Fruit fly (Drosophila melanogaster): ENCODE measurements around the gene vkg.

The vkg gene

DNA sequence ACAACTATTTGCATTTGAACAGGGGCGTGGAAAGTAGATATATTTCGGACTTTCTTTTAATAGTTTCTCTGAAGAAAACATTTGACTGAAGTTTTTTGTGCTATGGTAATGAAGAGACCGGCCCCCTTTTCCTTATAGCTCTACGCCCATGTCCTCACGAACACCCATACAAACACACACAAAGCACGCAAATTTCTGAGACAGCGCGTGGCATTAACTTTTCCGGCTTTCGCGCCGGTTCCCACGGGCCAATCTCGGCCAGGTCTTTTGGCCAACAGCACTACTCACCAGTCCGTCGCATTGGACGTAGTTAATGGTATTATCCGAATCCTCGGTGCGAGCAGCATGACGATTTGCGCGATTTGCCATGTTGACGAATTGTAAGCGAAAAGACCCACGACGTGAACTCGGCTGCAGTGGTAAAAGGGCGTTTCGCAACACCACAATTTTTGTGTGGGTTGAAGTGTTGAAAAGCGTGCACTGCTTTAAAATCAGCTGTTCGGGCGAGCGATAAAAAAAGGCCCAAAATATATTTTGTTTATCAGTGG lies 24.4 kb upstream of the vkg start, which contains the start of gene senju:
senju (plus strand) TSS at position 477 of the 548 bp plus-strand sequence.
- TF ChIP-seq psq (optimal IDR thresholded peaks at IDR 0.05) = no peak
- TF ChIP-seq CG8478 (optimal IDR thresholded peaks at IDR 0.05) = no peak
- no peak for TF ChIP-seq usp (GFP tag; optimal IDR thresholded peaks at IDR 0.05)
- TF ChIP-seq Dll (optimal IDR thresholded peaks at IDR 0.05) = no peak
- no peak for TF ChIP-seq pan (optimal IDR thresholded peaks at IDR 0.05)
- TF ChIP-seq EcR (GFP tag; optimal IDR thresholded peaks at IDR 0.05) = no peak

DNA sequence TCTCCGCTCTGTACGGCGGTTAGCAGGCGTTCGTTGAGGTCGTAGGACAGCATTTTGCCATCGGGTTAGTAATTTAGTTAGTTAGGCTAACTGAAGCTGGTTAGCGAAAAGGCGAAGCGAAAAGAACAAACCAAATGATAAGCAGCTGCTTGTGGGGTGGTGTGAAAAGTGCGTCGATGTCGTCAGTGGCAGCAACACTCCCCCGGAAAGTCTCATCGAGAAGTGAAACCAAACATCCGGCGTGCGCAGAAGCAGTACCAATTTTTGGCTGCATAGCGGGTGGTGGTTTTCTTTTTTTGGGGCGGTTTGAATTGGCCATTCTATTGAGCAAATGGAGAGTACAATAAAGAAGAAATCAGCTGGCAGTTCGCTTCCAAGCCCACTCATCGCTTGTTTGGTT lies 22.8 kb upstream of the vkg start, which contains the start of gene CG9121:
CG9121 (minus strand) TSS at position 238 of the 400 bp plus-strand sequence.
- TF ChIP-seq EcR (GFP tag; optimal IDR thresholded peaks at IDR 0.05) (no peak), psq (optimal IDR thresholded peaks at IDR 0.05) (no peak), pan (optimal IDR thresholded peaks at IDR 0.05) (no peak), Dll (optimal IDR thresholded peaks at IDR 0.05) (no peak), CG8478 (optimal IDR thresholded peaks at IDR 0.05) (no peak), usp (GFP tag; optimal IDR thresholded peaks at IDR 0.05) (no peak)

DNA sequence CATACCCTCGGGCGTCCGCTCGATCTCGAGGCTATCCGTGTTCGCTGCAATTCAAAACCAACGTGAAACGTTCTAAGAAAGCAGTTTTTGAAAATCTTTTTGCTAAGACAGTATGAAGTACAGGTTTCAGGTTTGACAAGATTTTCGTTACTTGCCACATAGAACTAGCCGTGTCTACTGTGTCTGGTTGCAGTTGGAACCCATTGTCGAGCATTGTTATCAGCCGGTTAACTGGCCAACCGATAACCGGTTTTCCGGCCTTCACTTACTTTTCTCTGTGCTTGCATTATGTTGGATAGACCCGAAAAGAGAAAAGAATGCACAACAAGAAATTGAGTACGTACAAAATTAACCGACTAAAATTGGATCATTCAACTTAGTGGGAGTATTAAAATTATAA lies 22.0 kb upstream of the vkg start:
- no peak for TF ChIP-seq Dll (optimal IDR thresholded peaks at IDR 0.05)
- TF ChIP-seq EcR (GFP tag; optimal IDR thresholded peaks at IDR 0.05) = no peak
- no peak for TF ChIP-seq psq (optimal IDR thresholded peaks at IDR 0.05)
- no peak for TF ChIP-seq CG8478 (optimal IDR thresholded peaks at IDR 0.05)
- TF ChIP-seq pan (optimal IDR thresholded peaks at IDR 0.05) = no peak
- TF ChIP-seq usp (GFP tag; optimal IDR thresholded peaks at IDR 0.05) = no peak

DNA sequence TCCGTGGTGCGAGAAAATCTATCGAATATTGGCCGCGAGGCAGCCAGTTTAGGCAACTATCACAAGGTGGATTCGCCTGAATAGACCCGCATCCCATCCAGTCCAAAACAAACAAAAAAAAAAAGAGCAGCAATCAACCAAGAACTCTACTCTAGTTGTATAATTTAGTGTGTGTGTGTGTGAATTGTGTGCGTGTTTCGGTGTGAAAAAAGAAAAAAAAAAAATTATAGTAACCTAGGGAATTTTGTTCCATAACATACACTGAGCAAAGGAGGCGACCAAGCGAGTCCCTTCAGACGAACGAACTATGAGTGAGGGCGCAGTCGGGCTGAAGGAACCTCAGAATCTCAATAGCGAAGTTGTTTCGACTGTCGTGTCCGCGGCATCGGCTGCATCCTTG lies 18.3 kb upstream of the vkg start:
- no peak for TF ChIP-seq CG8478 (optimal IDR thresholded peaks at IDR 0.05)
- TF ChIP-seq psq (optimal IDR thresholded peaks at IDR 0.05) = no peak
- TF ChIP-seq usp (GFP tag; optimal IDR thresholded peaks at IDR 0.05) = no peak
- TF ChIP-seq pan (optimal IDR thresholded peaks at IDR 0.05) = no peak
- no peak for TF ChIP-seq Dll (optimal IDR thresholded peaks at IDR 0.05)
- no peak for TF ChIP-seq EcR (GFP tag; optimal IDR thresholded peaks at IDR 0.05)

DNA sequence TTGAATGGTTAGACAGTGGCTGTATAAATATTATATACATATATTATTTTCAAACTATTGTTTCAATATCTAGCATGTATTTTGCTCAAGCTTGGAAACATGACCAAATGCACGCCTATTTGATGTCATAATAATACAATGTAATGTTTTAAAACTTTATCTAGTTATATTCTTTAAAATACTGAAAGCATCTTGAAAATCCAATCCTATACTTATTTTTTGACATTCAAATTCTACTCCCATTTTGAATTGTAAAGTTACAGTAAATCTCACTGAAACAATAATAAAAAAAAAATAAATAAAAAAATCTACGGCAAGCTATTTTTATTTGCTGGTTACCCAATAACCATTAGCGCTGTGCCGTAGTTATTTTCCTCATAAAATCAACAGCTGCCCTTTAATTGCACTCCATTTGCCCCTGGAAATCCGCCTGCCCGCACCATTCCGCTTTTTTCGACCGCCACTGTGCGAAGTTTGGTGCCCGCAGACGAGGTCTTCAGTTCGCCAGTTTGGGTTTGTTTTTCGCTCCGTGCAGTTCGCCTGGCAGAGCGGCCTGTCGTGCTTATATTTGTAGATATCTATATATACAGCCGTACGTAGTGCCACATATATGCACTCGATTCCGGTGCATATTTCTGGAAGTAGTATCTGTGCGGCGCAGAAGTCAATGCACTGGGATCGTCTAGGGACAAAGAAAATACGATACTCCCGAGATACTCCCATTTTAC lies 17.1 kb upstream of the vkg start:
- TF ChIP-seq CG8478 (optimal IDR thresholded peaks at IDR 0.05) = no peak
- TF ChIP-seq Dll (optimal IDR thresholded peaks at IDR 0.05) = no peak
- no peak for TF ChIP-seq EcR (GFP tag; optimal IDR thresholded peaks at IDR 0.05)
- TF ChIP-seq pan (optimal IDR thresholded peaks at IDR 0.05) = no peak
- TF ChIP-seq psq (optimal IDR thresholded peaks at IDR 0.05) = no peak
- no peak for TF ChIP-seq usp (GFP tag; optimal IDR thresholded peaks at IDR 0.05)

DNA sequence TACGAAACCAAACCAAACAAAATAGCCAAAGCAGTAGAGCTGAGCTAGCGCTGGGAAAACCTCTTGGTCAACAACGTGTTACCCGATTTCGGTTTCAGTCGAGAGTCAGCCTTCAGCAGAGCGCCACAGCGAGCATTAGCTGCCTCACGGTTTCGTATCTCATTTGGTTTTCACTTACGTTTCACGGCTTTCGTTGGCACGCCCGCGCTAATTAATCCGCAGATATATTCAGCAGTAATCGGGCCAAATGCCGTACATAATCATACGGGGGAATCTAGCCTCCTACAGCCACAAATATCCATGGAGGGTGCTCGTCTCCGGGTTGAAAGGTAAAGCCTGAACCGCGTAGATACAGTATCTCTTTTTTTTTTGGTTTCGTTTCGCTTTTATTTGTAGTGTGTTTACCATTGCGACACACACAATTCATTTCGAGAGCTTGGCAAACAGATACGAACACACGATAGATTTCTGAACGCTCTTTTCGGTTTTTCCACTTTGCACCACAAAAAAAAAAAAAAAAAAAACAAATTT lies 16.4 kb upstream of the vkg start, which contains the start of gene CG31650:
CG31650 (minus strand) TSS at position 352 of the 531 bp plus-strand sequence.
- no peak for TF ChIP-seq psq (optimal IDR thresholded peaks at IDR 0.05)
- TF ChIP-seq CG8478 (optimal IDR thresholded peaks at IDR 0.05) = no peak
- no peak for TF ChIP-seq Dll (optimal IDR thresholded peaks at IDR 0.05)
- no peak for TF ChIP-seq usp (GFP tag; optimal IDR thresholded peaks at IDR 0.05)
- TF ChIP-seq EcR (GFP tag; optimal IDR thresholded peaks at IDR 0.05) = no peak
- no peak for TF ChIP-seq pan (optimal IDR thresholded peaks at IDR 0.05)

DNA sequence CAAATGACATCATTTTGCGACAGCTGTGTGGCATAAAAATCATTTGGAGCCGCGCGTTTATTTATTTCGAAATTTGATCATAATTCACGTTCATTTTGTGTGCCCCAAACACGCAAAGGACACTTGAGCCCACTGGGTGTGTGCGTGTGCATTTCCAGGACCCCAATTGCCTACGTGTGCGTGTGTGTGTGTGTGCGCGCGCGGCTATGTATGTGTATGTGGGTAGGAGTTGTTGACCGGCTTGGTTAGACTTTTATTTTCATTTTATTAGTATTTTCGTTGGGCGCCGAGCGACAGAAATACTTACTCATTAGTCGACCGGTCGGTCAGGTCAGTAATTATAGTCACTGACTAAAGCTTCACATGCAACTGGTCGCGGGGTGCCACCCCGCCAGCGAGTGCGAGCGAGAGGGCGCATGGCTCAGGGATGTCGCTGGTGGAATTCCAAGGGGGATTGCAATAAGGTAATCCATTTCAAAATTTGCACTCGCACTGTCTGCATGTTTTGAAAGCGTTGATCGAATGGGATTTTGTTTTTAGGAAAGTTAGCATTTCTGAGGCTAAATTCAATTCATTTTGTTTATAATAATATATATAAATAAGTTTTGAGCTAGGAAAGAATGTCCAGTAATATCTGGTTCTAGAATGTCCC lies 15.6 kb upstream of the vkg start:
- no peak for TF ChIP-seq usp (GFP tag; optimal IDR thresholded peaks at IDR 0.05)
- TF ChIP-seq CG8478 (optimal IDR thresholded peaks at IDR 0.05) = no peak
- TF ChIP-seq pan (optimal IDR thresholded peaks at IDR 0.05) = no peak
- no peak for TF ChIP-seq Dll (optimal IDR thresholded peaks at IDR 0.05)
- TF ChIP-seq EcR (GFP tag; optimal IDR thresholded peaks at IDR 0.05) = no peak

DNA sequence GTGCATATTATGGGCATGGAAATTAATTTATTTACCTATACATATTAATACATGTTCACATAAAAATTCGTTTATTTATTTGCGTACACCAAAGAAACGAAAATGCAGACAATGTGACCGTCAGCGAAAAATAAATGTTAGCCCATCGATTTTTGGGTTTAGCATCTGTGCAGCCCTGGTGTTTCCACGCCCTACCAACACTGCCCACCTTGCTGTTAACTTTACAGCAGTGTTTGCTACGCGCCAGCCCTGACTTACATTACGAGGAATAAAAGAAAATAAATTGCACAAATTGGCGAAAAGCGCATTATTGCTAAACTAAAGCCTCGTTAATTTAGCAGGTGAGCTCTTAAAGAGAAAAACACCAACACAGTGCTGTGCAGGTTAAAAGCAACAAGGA lies 15.1 kb upstream of the vkg start, which contains the start of the genes CG33995, CG44000 and CG44001:
CG33995 (plus strand) TSS at position 228 of the 400 bp plus-strand sequence.
CG44000 (plus strand) TSS at position 228 of the 400 bp plus-strand sequence.
CG44001 (plus strand) TSS at position 228 of the 400 bp plus-strand sequence.
- no peak for TF ChIP-seq psq (optimal IDR thresholded peaks at IDR 0.05)
- TF ChIP-seq Dll (optimal IDR thresholded peaks at IDR 0.05) = no peak
- TF ChIP-seq pan (optimal IDR thresholded peaks at IDR 0.05) = no peak
- no peak for TF ChIP-seq usp (GFP tag; optimal IDR thresholded peaks at IDR 0.05)
- no peak for TF ChIP-seq EcR (GFP tag; optimal IDR thresholded peaks at IDR 0.05)
- no peak for TF ChIP-seq CG8478 (optimal IDR thresholded peaks at IDR 0.05)

DNA sequence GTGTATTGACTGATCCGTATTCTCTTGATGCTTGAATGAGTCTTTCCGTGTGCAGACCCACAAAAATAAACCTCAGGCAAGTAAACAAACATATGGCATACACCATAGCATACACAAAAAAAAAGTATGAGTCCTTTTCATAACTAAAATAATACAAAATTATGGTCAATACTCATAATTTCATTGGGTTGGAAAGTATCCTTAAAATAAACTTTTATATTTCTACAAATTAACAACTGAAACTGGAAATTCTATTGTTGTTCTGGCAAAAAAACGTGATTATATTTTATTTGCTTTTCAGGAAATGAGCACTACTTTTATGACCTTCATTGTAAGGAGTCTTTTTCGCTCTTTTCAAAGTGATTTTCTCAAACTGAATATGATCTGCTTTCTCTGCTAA lies 14.1 kb upstream of the vkg start:
- TF ChIP-seq EcR (GFP tag; optimal IDR thresholded peaks at IDR 0.05) (no peak), Dll (optimal IDR thresholded peaks at IDR 0.05) (no peak), usp (GFP tag; optimal IDR thresholded peaks at IDR 0.05) (no peak), CG8478 (optimal IDR thresholded peaks at IDR 0.05) (no peak), pan (optimal IDR thresholded peaks at IDR 0.05) (no peak), psq (optimal IDR thresholded peaks at IDR 0.05) (no peak)

DNA sequence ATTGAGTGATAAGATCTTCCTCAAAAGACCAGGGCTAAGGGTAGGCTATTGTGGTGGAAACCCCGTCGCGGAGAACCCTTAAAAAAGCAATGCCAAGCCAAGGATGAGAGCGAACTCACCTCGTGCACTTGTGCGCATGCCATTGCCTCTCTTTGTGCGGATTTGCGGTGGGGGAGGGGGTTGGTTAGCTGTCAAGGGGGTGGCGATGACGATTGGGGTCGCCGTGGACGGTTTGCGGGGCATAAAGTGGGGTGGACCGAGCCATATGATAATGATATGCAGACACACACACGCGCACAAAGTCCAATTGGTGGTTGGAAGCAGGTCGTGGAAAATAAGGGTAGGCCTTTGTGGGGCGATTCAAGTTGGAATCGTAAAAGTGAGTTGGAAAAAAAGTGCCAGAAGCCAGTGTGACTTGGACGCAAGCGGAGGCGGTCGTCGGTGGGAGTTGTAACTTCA lies 9.4 kb upstream of the vkg start, which contains the start of the genes CG14042 and SP555:
CG14042 (plus strand) TSS at position 308 of the 459 bp plus-strand sequence.
SP555 (plus strand) TSS at position 308 of the 459 bp plus-strand sequence.
- TF ChIP-seq CG8478 (optimal IDR thresholded peaks at IDR 0.05) (no peak), psq (optimal IDR thresholded peaks at IDR 0.05) (no peak), pan (optimal IDR thresholded peaks at IDR 0.05) (no peak), Dll (optimal IDR thresholded peaks at IDR 0.05) (no peak), usp (GFP tag; optimal IDR thresholded peaks at IDR 0.05) (no peak), EcR (GFP tag; optimal IDR thresholded peaks at IDR 0.05) (no peak)

DNA sequence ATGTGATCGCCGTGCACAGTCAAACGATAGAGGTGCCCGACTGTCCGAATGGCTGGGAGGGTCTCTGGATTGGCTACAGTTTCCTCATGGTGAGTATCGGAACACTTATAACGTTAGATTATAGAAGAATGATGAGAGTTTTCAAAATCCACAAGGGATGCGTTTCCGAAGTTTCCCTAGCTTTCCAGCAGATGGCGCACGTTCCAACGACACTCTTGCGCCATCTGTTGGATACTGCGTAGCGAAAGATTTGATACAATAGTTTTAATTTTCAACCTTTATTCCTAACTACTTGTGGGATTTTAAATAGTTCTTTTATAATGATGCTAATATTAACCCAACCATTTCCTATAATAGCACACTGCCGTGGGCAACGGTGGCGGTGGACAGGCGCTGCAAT lies 8.1 kb upstream of the vkg start:
- TF ChIP-seq EcR (GFP tag; optimal IDR thresholded peaks at IDR 0.05) (no peak), psq (optimal IDR thresholded peaks at IDR 0.05) (no peak), Dll (optimal IDR thresholded peaks at IDR 0.05) (no peak), pan (optimal IDR thresholded peaks at IDR 0.05) (no peak), usp (GFP tag; optimal IDR thresholded peaks at IDR 0.05) (no peak), CG8478 (optimal IDR thresholded peaks at IDR 0.05) (no peak)
